Worm (Caenorhabditis elegans) whole organism, dauer: ENCODE results near the gene cit-1.1.

ENCODE experiments used
- unc-62 ChIP-seq: sonication (generic microtip); optimal IDR thresholded peaks from 2 replicates; lab custom pipeline; 2017; ENCODE audit warnings: missing biosample characterization, missing genetic modification reagents, missing genetic modification characterization

The cit-1.1 gene

ce11 chrIII:8020823-8021332, 11.3 kb upstream of the cit-1.1 start, which contains the start of gene lin-36:
lin-36 (minus strand) TSS chrIII:8020873.
- TF ChIP-seq unc-62 (GFP tag; lab: Kevin White, UChicago) = no peak

ce11 chrIII:8017053-8017452, 7.4 kb upstream of the cit-1.1 start:
- TF ChIP-seq unc-62 (GFP tag; lab: Kevin White, UChicago) = no peak

ce11 chrIII:8016438-8016837, 6.8 kb upstream of the cit-1.1 start, which contains the start of gene F44B9.5:
F44B9.5 (minus strand) TSS chrIII:8016538.
- no peak for TF ChIP-seq unc-62 (GFP tag; lab: Kevin White, UChicago)

ce11 chrIII:8013582-8013981, 4.0 kb upstream of the cit-1.1 start:
- TF ChIP-seq unc-62 (GFP tag; lab: Kevin White, UChicago) = no peak

ce11 chrIII:8010260-8010822, 720 bp upstream of the cit-1.1 start, which contains the start of gene cit-1.2:
cit-1.2 (plus strand) TSS chrIII:8010772.
- TF ChIP-seq unc-62 (GFP tag; lab: Kevin White, UChicago) = no peak

ce11 chrIII:8004091-8004490, 5.5 kb downstream of the cit-1.1 start, which contains the start of gene C06G4.6:
C06G4.6 (plus strand) TSS chrIII:8004391.
- TF ChIP-seq unc-62 (GFP tag; lab: Kevin White, UChicago) = no peak

ce11 chrIII:8001557-8001956, 8.1 kb downstream of the cit-1.1 start:
- TF ChIP-seq unc-62 (GFP tag; lab: Kevin White, UChicago) = no peak

- TF ChIP-seq unc-62 (GFP tag; lab: Kevin White, UChicago) = no peak
Observed at ce11 chrIII:7997447-7998046, 12.1 kb downstream of the cit-1.1 start.

ce11 chrIII:7996353-7996752, 13.3 kb downstream of the cit-1.1 start, which contains the start of gene npr-17:
npr-17 (minus strand) TSS chrIII:7996453.
- no peak for TF ChIP-seq unc-62 (GFP tag; lab: Kevin White, UChicago)

ce11 chrIII:7986585-7987171, 22.9 kb downstream of the cit-1.1 start, which contains the start of gene hrpk-2:
hrpk-2 (plus strand) TSS chrIII:7987121.
- TF ChIP-seq unc-62 (GFP tag; lab: Kevin White, UChicago) = no peak

- TF ChIP-seq unc-62 (GFP tag; lab: Kevin White, UChicago) = no peak
Observed at ce11 chrIII:7981938-7982337, 27.7 kb downstream of the cit-1.1 start.

- TF ChIP-seq unc-62 (GFP tag; lab: Kevin White, UChicago) = no peak
Observed at ce11 chrIII:7981233-7981632, 28.4 kb downstream of the cit-1.1 start.

- no peak for TF ChIP-seq unc-62 (GFP tag; lab: Kevin White, UChicago)
Observed at ce11 chrIII:7979659-7980058, 30.0 kb downstream of the cit-1.1 start, which contains the start of gene clp-1. clp-1 (plus strand) TSS chrIII:7979959.

- no peak for TF ChIP-seq unc-62 (GFP tag; lab: Kevin White, UChicago)
Observed at ce11 chrIII:7978723-7979122, 30.9 kb downstream of the cit-1.1 start.

- TF ChIP-seq unc-62 (GFP tag; lab: Kevin White, UChicago) = no peak
Observed at ce11 chrIII:7978289-7978688, 31.3 kb downstream of the cit-1.1 start.

- no peak for TF ChIP-seq unc-62 (GFP tag; lab: Kevin White, UChicago)
Observed at ce11 chrIII:7977777-7978176, 31.8 kb downstream of the cit-1.1 start, which contains the start of gene C06G4.4. C06G4.4 (minus strand) TSS chrIII:7977812.
